Fruit fly (Drosophila melanogaster): ENCODE results near the gene CG18809.

CG18809 gene

dm6 chrX:19763440-19764002 is 19.4 kb upstream of the CG18809 start (continued):
- TF ChIP-seq fd96Cb (tag; optimal IDR thresholded peaks at IDR 0.05): no peak
- peak; percentile 11 for TF ChIP-seq CG6813 (GFP tag; optimal IDR thresholded peaks at IDR 0.05)
- TF ChIP-seq Hsf (GFP tag; optimal IDR thresholded peaks at IDR 0.05): peak; percentile 19
- no peak for TF ChIP-seq Camta (GFP tag; optimal IDR thresholded peaks at IDR 0.05)
- TF ChIP-seq sr (GFP tag; IDR thresholded peaks at IDR 0.05): peak; percentile 63; the same call in 2 of the 3 replicates
- TF ChIP-seq fd3F (GFP tag; optimal IDR thresholded peaks at IDR 0.05): no peak
- TF ChIP-seq psq (GFP tag; optimal IDR thresholded peaks at IDR 0.05): no peak
- TF ChIP-seq grau (tag; optimal IDR thresholded peaks at IDR 0.05): peak; percentile 20
- peak; percentile 40; the same call in 1 of the 2 replicates for TF ChIP-seq Xrp1 (GFP tag; IDR thresholded peaks at IDR 0.05)
- TF ChIP-seq CG12104 (GFP tag; optimal IDR thresholded peaks at IDR 0.05): no peak
- peak; percentile 9 for TF ChIP-seq CG15696 (tag; optimal IDR thresholded peaks at IDR 0.05)
- TF ChIP-seq CG10979 (tag; optimal IDR thresholded peaks at IDR 0.05): peak; percentile 20
- no peak for TF ChIP-seq trh (GFP tag; optimal IDR thresholded peaks at IDR 0.05)
- 0 out of 3 replicates have a peak, but pooled peaks have one; percentile 24 for TF ChIP-seq row (GFP tag; IDR thresholded peaks at IDR 0.05)
- peak; percentile 8 for TF ChIP-seq CG10462 (GFP tag; optimal IDR thresholded peaks at IDR 0.05)
- TF ChIP-seq emc (GFP tag; optimal IDR thresholded peaks at IDR 0.05): no peak
- TF ChIP-seq gem (tag; optimal IDR thresholded peaks at IDR 0.05): peak; percentile 42
- TF ChIP-seq twi (tag; optimal IDR thresholded peaks at IDR 0.05): peak; percentile 65
- no peak for TF ChIP-seq CG11696 (GFP tag; IDR thresholded peaks at IDR 0.05)
- TF ChIP-seq CG2678 (tag; optimal IDR thresholded peaks at IDR 0.05): peak; percentile 31
- 0 out of 2 replicates have a peak, but pooled peaks have one; percentile 27 for TF ChIP-seq CG31441 (GFP tag; IDR thresholded peaks at IDR 0.05)
- TF ChIP-seq sisA (GFP tag; IDR thresholded peaks at IDR 0.05): peak; percentile 22; the same call in 1 of the 2 replicates
- peak; percentile 2 for TF ChIP-seq CG10267 (tag; optimal IDR thresholded peaks at IDR 0.05)
- peak; percentile 25 for TF ChIP-seq lab (GFP tag; optimal IDR thresholded peaks at IDR 0.05)
- TF ChIP-seq chif (GFP tag; optimal IDR thresholded peaks at IDR 0.05): peak in 1 of 2 experiments; percentile 7
- no peak for TF ChIP-seq prd (optimal IDR thresholded peaks at IDR 0.05)
- peak; percentile 39; the same call in 2 of the 3 replicates for TF ChIP-seq prd (GFP tag; IDR thresholded peaks at IDR 0.05)
- no peak for TF ChIP-seq Dip3 (GFP tag; optimal IDR thresholded peaks at IDR 0.05)
- 0 out of 2 replicates have a peak, but pooled peaks have one; percentile 13 for TF ChIP-seq E2f2 (GFP tag; IDR thresholded peaks at IDR 0.05)
- TF ChIP-seq dpn (GFP tag; optimal IDR thresholded peaks at IDR 0.05): peak in 1 of 2 experiments; percentile 9
- TF ChIP-seq zf30C (GFP tag; optimal IDR thresholded peaks at IDR 0.05): peak; percentile 74
- peak; percentile 2 for TF ChIP-seq CoRest (tag; optimal IDR thresholded peaks at IDR 0.05)
- no peak for TF ChIP-seq scrt (GFP tag; optimal IDR thresholded peaks at IDR 0.05)
- TF ChIP-seq CG3838 (GFP tag; optimal IDR thresholded peaks at IDR 0.05): no peak
- TF ChIP-seq cg (GFP tag; optimal IDR thresholded peaks at IDR 0.05): peak; percentile 66
- peak; percentile 5 for TF ChIP-seq zen (tag; optimal IDR thresholded peaks at IDR 0.05)
- peak; percentile 18; the same call in 1 of the 2 replicates for TF ChIP-seq CG17328 (GFP tag; IDR thresholded peaks at IDR 0.05)
- TF ChIP-seq Blimp-1 (GFP tag; optimal IDR thresholded peaks at IDR 0.05): peak; percentile 8
- TF ChIP-seq chn (GFP tag; optimal IDR thresholded peaks at IDR 0.05): peak; percentile 1
- no peak for TF ChIP-seq CG18011 (GFP tag; optimal IDR thresholded peaks at IDR 0.05)
- no peak for TF ChIP-seq ERR (GFP tag; optimal IDR thresholded peaks at IDR 0.05)
- TF ChIP-seq CG18599 (GFP tag; optimal IDR thresholded peaks at IDR 0.05): peak; percentile 40
- peak; percentile 30 for TF ChIP-seq Meics (GFP tag; optimal IDR thresholded peaks at IDR 0.05)
- peak; percentile 22 for TF ChIP-seq CG4424 (GFP tag; optimal IDR thresholded peaks at IDR 0.05)
- peak; percentile 36 for TF ChIP-seq CG2120 (GFP tag; optimal IDR thresholded peaks at IDR 0.05)
- TF ChIP-seq CG12391 (tag; optimal IDR thresholded peaks at IDR 0.05): peak; percentile 20
- TF ChIP-seq zen2 (GFP tag; IDR thresholded peaks at IDR 0.05; ENCODE audit: partially characterized antibody): no peak
- no peak for TF ChIP-seq Antp (GFP tag; optimal IDR thresholded peaks at IDR 0.05)
- TF ChIP-seq Ets65A (GFP tag): peak; percentile 58
- TF ChIP-seq gro (GFP tag; optimal IDR thresholded peaks at IDR 0.05): no peak

Measured in whole organism, embryonic.